Fruit fly (Drosophila melanogaster) whole organism, larva: ENCODE data around the gene CG9782.

Source experiments
- noc ChIP-seq: fragments of 200-800 bp; sonication (Bioruptor generic); optimal IDR thresholded peaks from 3 replicates; lab custom pipeline; 2019; ENCODE audit warnings: missing biosample characterization, mild to moderate bottlenecking, missing genetic modification characterization, moderate library complexity

Gene CG9782

DNA sequence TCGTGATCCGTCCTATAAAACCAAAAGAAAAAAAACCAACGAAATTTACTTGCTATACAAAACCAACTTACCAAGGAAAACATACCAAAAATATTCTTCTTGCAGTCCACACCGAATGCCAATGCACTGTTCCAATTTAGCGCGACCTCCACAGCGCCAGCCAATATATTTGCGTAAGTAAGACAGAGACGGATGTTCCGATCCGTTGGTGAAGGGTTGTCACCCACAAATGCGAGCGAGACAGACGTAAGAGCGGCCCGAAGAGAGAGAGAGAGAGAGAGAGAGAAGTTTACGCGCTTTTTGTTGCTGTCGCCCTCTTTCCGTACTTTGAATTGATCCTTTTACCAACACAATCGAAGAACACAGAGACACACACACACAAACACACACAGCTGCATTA, 13.6 kb downstream of the CG9782 start:
- TF ChIP-seq noc (tag; lab: Kevin White, UChicago), result no peak

- TF ChIP-seq noc (tag; lab: Kevin White, UChicago), result no peak
These were observed 21.6 kb downstream of the CG9782 start for dm6 chrX:16599770-16600169.

DNA sequence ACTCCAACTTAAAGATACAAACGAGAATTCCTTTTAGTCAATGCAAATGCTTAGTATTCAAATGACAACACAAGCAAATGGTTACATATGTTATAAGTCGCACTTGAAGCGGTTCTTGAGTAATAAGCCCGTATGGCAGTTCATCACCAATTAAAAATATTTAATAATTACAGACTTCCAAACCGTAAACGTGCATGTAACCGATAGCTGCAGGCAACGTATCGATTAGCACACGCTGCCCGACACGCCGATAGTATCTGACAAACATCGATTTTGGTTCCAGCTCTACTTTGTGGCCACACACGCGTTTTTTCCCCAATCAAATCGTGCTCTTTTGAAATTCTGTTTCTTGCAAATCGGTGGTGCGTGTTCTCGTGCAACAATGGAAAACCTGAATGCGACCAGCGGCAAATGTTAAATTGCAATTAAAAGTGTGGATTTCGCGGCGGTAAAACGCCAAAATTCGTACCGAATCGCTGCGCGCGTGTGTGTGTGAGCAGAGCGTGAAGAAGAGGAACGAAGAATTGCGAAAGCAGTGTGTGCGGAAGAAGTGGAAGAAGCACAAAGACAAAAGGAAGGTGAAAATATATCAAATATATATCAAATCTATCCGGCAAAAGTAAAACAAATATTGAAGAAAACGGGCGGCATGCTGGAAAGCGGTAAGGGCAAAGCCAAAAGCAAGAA, 22.3 kb downstream of the CG9782 start, which contains the start of the genes CG9784 and Nup153:
TSS of gene CG9784 (minus strand) at position 238 of the 687 bp plus-strand sequence.
TSS of gene Nup153 (plus strand) at position 264 of the 687 bp plus-strand sequence.
- TF ChIP-seq noc (tag; lab: Kevin White, UChicago), result no peak

DNA sequence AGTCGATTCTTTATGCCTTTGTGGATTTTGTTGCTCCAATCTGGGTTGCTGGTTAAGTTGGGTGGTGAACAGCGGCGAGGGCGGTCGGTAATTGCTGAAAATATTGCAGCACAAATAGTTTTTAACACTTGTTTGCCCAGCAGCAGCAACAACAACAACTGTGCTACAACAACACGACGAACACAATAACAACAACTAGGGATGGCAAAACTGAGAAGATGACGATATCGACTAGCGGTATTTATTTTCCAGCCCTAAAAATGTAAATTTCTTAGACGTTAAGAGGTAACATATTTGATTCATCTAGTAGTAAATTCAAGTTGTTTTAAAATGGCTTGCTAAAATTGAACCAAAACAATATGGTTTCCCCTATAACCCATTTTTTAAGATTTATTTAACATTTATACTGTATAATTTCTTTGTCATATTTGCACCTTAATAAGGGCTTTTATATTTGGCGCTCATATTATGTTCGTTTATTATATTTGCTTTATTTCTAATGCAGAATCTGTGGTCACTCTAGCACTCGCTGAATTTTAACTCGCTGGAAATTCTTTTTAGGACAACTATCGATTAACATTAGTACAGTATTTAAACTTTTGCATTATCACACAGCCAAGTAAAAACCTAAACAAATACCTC, 22.9 kb downstream of the CG9782 start:
- TF ChIP-seq noc (tag; lab: Kevin White, UChicago), result no peak

dm6 chrX:16596250-16596793, 25.1 kb downstream of the CG9782 start:
- no peak for TF ChIP-seq noc (tag; lab: Kevin White, UChicago)

DNA sequence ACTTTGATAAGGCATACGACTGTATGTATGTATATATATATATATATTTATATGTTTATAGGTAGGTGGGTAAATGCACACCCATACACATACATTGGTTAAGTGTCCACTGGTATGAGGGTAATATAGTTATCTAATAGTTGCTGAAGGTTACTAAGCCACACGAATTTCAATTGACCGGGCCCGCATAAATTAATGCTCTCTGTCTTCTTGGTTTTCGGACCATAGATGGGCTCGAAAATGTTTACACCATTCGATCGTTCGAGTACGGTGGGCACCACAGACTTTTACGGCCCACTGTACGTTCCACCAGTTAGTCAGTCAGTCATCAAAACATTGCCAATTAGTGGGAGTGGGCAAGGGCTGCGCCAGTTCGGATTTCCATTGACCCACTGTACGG, 26.0 kb downstream of the CG9782 start:
- TF ChIP-seq noc (tag; lab: Kevin White, UChicago), result no peak

- TF ChIP-seq noc (tag; lab: Kevin White, UChicago), result no peak
These were observed 28.0 kb downstream of the CG9782 start, which contains the start of the genes SMC3 and Ubc7 for dm6 chrX:16593418-16593817. Gene SMC3 (minus strand): TSS chrX:16593439. Gene Ubc7 (plus strand): TSS chrX:16593677.

DNA sequence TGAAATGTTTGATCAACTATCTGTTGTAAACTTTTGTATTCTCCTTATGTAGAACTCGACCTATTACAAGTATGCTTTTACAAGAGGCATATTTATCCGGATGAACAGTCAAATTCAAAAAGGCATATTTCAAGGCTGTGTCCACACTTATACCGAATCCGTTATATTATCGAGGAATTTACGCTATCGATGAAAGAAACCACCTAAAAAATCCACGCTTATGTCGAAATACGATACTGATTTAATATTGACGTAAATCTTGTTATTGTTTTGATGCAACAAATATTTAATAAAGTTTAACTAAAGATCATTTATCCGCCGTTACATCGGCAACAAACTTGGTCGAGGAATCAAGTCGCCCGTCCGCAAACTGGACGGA, 33.7 kb downstream of the CG9782 start, which contains the start of gene CG13014:
TSS of gene CG13014 (plus strand) at position 206 of the 379 bp plus-strand sequence.
- TF ChIP-seq noc (tag; lab: Kevin White, UChicago), result no peak

dm6 chrX:16587021-16587667, 34.2 kb downstream of the CG9782 start, which contains the start of gene CanA-14F:
Gene CanA-14F (minus strand): TSS chrX:16587172.
- TF ChIP-seq noc (tag; lab: Kevin White, UChicago), result no peak

DNA sequence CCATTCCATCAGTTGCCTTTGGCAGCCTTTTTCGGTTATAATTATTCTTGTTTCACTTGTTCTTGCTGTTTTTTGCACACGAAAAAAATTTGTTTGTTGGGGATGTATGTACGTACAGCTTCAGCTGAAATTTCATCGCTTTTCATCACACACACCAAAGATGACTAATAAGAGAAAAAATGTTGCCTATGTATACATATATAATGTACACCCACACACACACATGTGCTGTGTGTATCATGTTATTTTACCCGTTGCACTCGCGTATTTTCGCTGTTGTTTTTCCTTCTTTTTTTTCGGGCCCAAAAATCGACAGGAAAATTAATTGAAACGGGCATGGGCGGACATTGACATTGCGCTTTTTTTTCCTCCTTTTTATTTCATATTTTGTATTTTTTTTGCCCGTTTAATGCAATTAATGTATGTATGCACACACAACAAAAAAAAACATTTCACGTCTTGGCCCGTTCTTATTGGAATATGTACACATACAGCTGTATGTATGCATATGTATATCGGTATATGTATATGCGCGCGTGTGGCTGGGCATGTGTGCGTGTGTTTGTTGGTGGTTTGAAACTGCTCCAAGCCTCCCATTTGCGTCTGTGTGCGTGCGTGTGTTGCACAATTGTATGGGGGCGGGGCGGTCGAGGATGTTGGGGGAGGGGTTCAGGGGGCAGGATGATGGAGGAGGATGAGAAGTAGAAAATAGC, 35.1 kb downstream of the CG9782 start:
- no peak for TF ChIP-seq noc (tag; lab: Kevin White, UChicago)

- no peak for TF ChIP-seq noc (tag; lab: Kevin White, UChicago)
These were observed 35.8 kb downstream of the CG9782 start for dm6 chrX:16585569-16585968.

DNA sequence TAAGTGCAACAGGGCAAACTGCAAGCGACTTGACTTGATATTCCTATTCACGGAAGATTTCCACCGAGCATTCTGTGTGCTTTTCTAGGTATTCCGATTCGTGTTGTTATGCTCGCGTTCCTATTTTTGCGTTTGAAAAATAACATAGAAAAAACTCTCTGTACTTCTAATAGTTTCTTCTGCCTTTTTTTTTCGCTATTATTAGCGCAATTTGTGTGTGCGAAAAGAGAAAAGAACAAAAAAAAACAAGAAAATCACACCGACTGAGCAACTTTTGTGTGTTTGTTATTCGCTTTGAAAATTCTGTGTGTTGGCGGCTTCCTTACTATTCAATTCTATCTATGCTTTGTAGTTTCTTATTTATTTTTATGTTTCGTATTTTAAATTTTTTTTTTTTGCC, 37.7 kb downstream of the CG9782 start:
- no peak for TF ChIP-seq noc (tag; lab: Kevin White, UChicago)

DNA sequence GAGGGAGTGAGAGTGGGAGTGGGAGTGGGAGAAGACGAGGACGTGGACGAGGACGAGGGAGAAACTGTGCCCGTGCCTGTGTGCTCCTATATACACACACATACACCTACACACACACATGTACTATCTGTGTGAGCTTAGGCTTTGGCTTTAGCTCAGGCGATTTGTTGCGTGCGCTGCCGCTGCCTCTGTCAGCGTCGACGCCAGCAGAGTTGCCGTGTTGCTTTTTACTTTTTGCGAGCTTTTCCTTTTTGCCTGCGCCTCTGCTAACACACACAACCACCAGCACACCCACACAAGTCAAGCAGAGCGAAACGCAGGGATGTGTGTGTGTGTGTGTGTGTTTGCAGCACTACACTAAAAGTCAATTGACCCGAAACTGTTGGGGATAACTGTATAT, 39.2 kb downstream of the CG9782 start:
- TF ChIP-seq noc (tag; lab: Kevin White, UChicago), result no peak

dm6 chrX:16581703-16582102, 39.7 kb downstream of the CG9782 start:
- TF ChIP-seq noc (tag; lab: Kevin White, UChicago), result no peak

- TF ChIP-seq noc (tag; lab: Kevin White, UChicago), result no peak
These were observed 41.4 kb downstream of the CG9782 start for dm6 chrX:16579978-16580377.
